Fruit fly (Drosophila melanogaster) whole organism, adult: ENCODE results near the gene CG12991.

Experiments
- CG11617 ChIP-seq: fragments of 200-800 bp; sonication (Bioruptor generic); optimal IDR thresholded peaks from 2 replicates; lab custom pipeline; 2017; ENCODE audit warnings: mild to moderate bottlenecking, missing biosample characterization, missing genetic modification reagents, missing genetic modification characterization
- CG12768 ChIP-seq: fragments of 200-800 bp; sonication (Bioruptor generic); optimal IDR thresholded peaks from 2 replicates; lab custom pipeline; 2017; ENCODE audit warnings: missing biosample characterization, missing genetic modification characterization, mild to moderate bottlenecking, moderate library complexity, missing genetic modification reagents
- CG14711 ChIP-seq: fragments of 200-800 bp; sonication (Bioruptor generic); optimal IDR thresholded peaks from 2 replicates; lab custom pipeline; 2018; ENCODE audit warnings: missing biosample characterization, mild to moderate bottlenecking, missing genetic modification characterization, moderate library complexity
- CG1620 ChIP-seq: fragments of 200-800 bp; sonication (Bioruptor generic); optimal IDR thresholded peaks from 2 replicates; lab custom pipeline; 2016; ENCODE audit warnings: missing biosample characterization, missing genetic modification characterization
- CG33017 ChIP-seq: fragments of 200-800 bp; sonication (Bioruptor generic); optimal IDR thresholded peaks from 2 replicates; lab custom pipeline; 2018; ENCODE audit warnings: missing biosample characterization, mild to moderate bottlenecking, missing genetic modification characterization, moderate library complexity
- CG5204 ChIP-seq: fragments of 200-800 bp; sonication (Bioruptor generic); optimal IDR thresholded peaks from 2 replicates; lab custom pipeline; 2016; ENCODE audit warnings: missing biosample characterization, missing genetic modification characterization
- CG7045 ChIP-seq: fragments of 200-800 bp; sonication (Bioruptor generic); optimal IDR thresholded peaks from 2 replicates; lab custom pipeline; 2017; ENCODE audit warnings: missing biosample characterization, mild to moderate bottlenecking, missing genetic modification characterization
- CG7101 ChIP-seq: fragments of 200-800 bp; sonication (Bioruptor generic); optimal IDR thresholded peaks from 2 replicates; lab custom pipeline; 2018; ENCODE audit warnings: missing biosample characterization, mild to moderate bottlenecking, missing genetic modification characterization, moderate library complexity
- Clk ChIP-seq: fragments of 200-800 bp; sonication (Bioruptor generic); optimal IDR thresholded peaks from 2 replicates; lab custom pipeline; 2017; ENCODE audit warnings: missing biosample characterization, missing genetic modification characterization
- Crg-1 ChIP-seq: fragments of 200-800 bp; sonication (Bioruptor generic); optimal IDR thresholded peaks from 2 replicates; lab custom pipeline; 2016; ENCODE audit warnings: missing biosample characterization, missing genetic modification characterization
- Hr96 ChIP-seq: fragments of 200-800 bp; sonication (Bioruptor generic); optimal IDR thresholded peaks from 2 replicates; lab custom pipeline; 2016; ENCODE audit warnings: missing biosample characterization, missing genetic modification characterization
- Mnt ChIP-seq: fragments of 200-800 bp; sonication (Bioruptor generic); optimal IDR thresholded peaks from 2 replicates; lab custom pipeline; 2016; ENCODE audit warnings: missing biosample characterization, mild to moderate bottlenecking, missing genetic modification characterization
- bab1 ChIP-seq: fragments of 200-800 bp; sonication (Bioruptor generic); optimal IDR thresholded peaks from 3 replicates; lab custom pipeline; 2019; ENCODE audit warnings: missing biosample characterization, mild to moderate bottlenecking, missing genetic modification characterization, moderate library complexity
- cic ChIP-seq: fragments of 200-800 bp; sonication (Bioruptor generic); optimal IDR thresholded peaks from 2 replicates; lab custom pipeline; 2017; ENCODE audit warnings: missing biosample characterization, mild to moderate bottlenecking, missing genetic modification characterization, moderate library complexity
- cnc ChIP-seq, 2 experiments: fragments of >200 bp; optimal IDR thresholded peaks; 2 replicates each; lab custom pipeline; 2017
- kay ChIP-seq: fragments of 200-800 bp; sonication (Bioruptor generic); peaks from one replicate; lab custom pipeline; 2016; ENCODE audit warnings: missing biosample characterization, missing genetic modification characterization, borderline replicate concordance
- ovo ChIP-seq: fragments of 200-800 bp; sonication (Bioruptor generic); optimal IDR thresholded peaks from 2 replicates; lab custom pipeline; 2016; ENCODE audit warnings: missing biosample characterization, missing genetic modification characterization
- pad ChIP-seq: fragments of 200-800 bp; sonication (Bioruptor generic); optimal IDR thresholded peaks from 3 replicates; lab custom pipeline; 2017; ENCODE audit warnings: missing biosample characterization, missing genetic modification characterization, mild to moderate bottlenecking, moderate library complexity, missing genetic modification reagents
- tj ChIP-seq: fragments of 200-800 bp; sonication (Bioruptor generic); optimal IDR thresholded peaks from 3 replicates; lab custom pipeline; 2017; ENCODE audit warnings: missing biosample characterization, mild to moderate bottlenecking, missing genetic modification characterization, moderate library complexity
- toe ChIP-seq: fragments of 200-800 bp; sonication (Bioruptor generic); optimal IDR thresholded peaks from 2 replicates; lab custom pipeline; 2016; ENCODE audit warnings: missing biosample characterization, missing genetic modification characterization

CG12991 gene

dm6 chrX:17629317-17629716 lies 49.7 kb downstream of the CG12991 start, which contains the start of gene CG8326:
Gene CG8326, minus strand, starts transcription at chrX:17629492.
- TF ChIP-seq Mnt (GFP tag; lab: Kevin White, UChicago), result peak; percentile 10
- TF ChIP-seq bab1 (GFP tag; lab: Kevin White, UChicago), result peak; percentile 9
- no peak for TF ChIP-seq tj (GFP tag; lab: Kevin White, UChicago)

- TF ChIP-seq Crg-1 (GFP tag; lab: Kevin White, UChicago), result peak; percentile 81
- no peak for TF ChIP-seq cnc (optimal IDR thresholded peaks at IDR 0.05; lab: Kevin White, UChicago)
- TF ChIP-seq kay, result no peak
- TF ChIP-seq CG12768 (GFP tag; lab: Kevin White, UChicago), result peak; percentile 56
- TF ChIP-seq toe, result no peak
- TF ChIP-seq Mnt (GFP tag; lab: Kevin White, UChicago), result peak; percentile 86
- TF ChIP-seq CG11617 (GFP tag; lab: Kevin White, UChicago), result peak; percentile 84
- TF ChIP-seq tj (GFP tag; lab: Kevin White, UChicago), result peak; percentile 58
- peak; percentile 81 for TF ChIP-seq CG14711
- TF ChIP-seq CG1620 (GFP tag; lab: Kevin White, UChicago), result peak; percentile 91
- peak; percentile 61 for TF ChIP-seq pad (GFP tag; lab: Kevin White, UChicago)
- TF ChIP-seq CG7101 (tag; lab: Kevin White, UChicago), result peak; percentile 88
- TF ChIP-seq Clk (GFP tag; lab: Kevin White, UChicago), result peak; percentile 41
- peak; percentile 74 for TF ChIP-seq CG33017 (tag; lab: Kevin White, UChicago)
- TF ChIP-seq bab1 (GFP tag; lab: Kevin White, UChicago), result peak; percentile 92
- TF ChIP-seq Hr96 (GFP tag; lab: Kevin White, UChicago), result no peak
- TF ChIP-seq cic (GFP tag; lab: Kevin White, UChicago), result peak; percentile 10
- TF ChIP-seq CG7045 (GFP tag; lab: Kevin White, UChicago), result peak; percentile 19
- TF ChIP-seq CG5204, result no peak
- TF ChIP-seq ovo (GFP tag; lab: Kevin White, UChicago), result peak; percentile 70
These were observed 52.4 kb downstream of the CG12991 start, which contains the start of the genes corolla and ND-24 for dm6 chrX:17631996-17632612. Gene corolla, minus strand, starts transcription at chrX:17632047. Gene ND-24, plus strand, starts transcription at chrX:17632089.

dm6 chrX:17636001-17636400 lies 56.3 kb downstream of the CG12991 start, which contains the start of the genes CG8289 and CG5800:
Gene CG8289, minus strand, starts transcription at chrX:17636044.
Gene CG5800, plus strand, starts transcription at chrX:17636281.
- no peak for TF ChIP-seq CG7045 (GFP tag; lab: Kevin White, UChicago)
- no peak for TF ChIP-seq CG5204
- TF ChIP-seq CG12768 (GFP tag; lab: Kevin White, UChicago), result no peak
- peak; percentile 45 for TF ChIP-seq CG33017 (tag; lab: Kevin White, UChicago)
- TF ChIP-seq CG14711, result peak; percentile 57
- TF ChIP-seq Mnt (GFP tag; lab: Kevin White, UChicago), result peak; percentile 93
- TF ChIP-seq Clk (GFP tag; lab: Kevin White, UChicago), result no peak
- TF ChIP-seq CG11617 (GFP tag; lab: Kevin White, UChicago), result peak; percentile 6
- no peak for TF ChIP-seq cic (GFP tag; lab: Kevin White, UChicago)
- peak; percentile 62 for TF ChIP-seq bab1 (GFP tag; lab: Kevin White, UChicago)
- no peak for TF ChIP-seq cnc (optimal IDR thresholded peaks at IDR 0.05; lab: Kevin White, UChicago)
- TF ChIP-seq kay, result no peak
- peak; percentile 39 for TF ChIP-seq CG7101 (tag; lab: Kevin White, UChicago)
- TF ChIP-seq tj (GFP tag; lab: Kevin White, UChicago), result peak; percentile 23
- no peak for TF ChIP-seq Crg-1 (GFP tag; lab: Kevin White, UChicago)

dm6 chrX:17640837-17641236 lies 61.2 kb downstream of the CG12991 start:
- TF ChIP-seq toe (no peak), kay (no peak), bab1 (GFP tag; lab: Kevin White, UChicago) (no peak), Crg-1 (GFP tag; lab: Kevin White, UChicago) (no peak), Clk (GFP tag; lab: Kevin White, UChicago) (no peak), Mnt (GFP tag; lab: Kevin White, UChicago) (no peak), CG12768 (GFP tag; lab: Kevin White, UChicago) (no peak), CG11617 (GFP tag; lab: Kevin White, UChicago) (no peak)
